Worm (Caenorhabditis elegans): ENCODE measurements around the gene Y45F10C.2.
"Not testable (repeated sequence)": the region's sequence is repeated elsewhere in the genome, so short reads cannot be mapped to it uniquely, and the experiment has no call there.

- TF ChIP-seq ztf-7 (tag; optimal IDR thresholded peaks at IDR 0.05); hif-1 (tag; optimal IDR thresholded peaks at IDR 0.05); egl-27 (tag; optimal IDR thresholded peaks at IDR 0.05); lin-29 (GFP tag; IDR thresholded peaks at IDR 0.05); daf-12 (tag; optimal IDR thresholded peaks at IDR 0.05); snpc-4 (tag; optimal IDR thresholded peaks at IDR 0.05); zip-2 (tag; optimal IDR thresholded peaks at IDR 0.05); fkh-10 (GFP tag; optimal IDR thresholded peaks at IDR 0.05); pha-4 (GFP tag; IDR thresholded peaks at IDR 0.05); pha-4 (tag; optimal IDR thresholded peaks at IDR 0.05); lin-1 (GFP tag; IDR thresholded peaks at IDR 0.05); ama-1 (optimal IDR thresholded peaks at IDR 0.05); vab-7 (GFP tag; IDR thresholded peaks at IDR 0.05): not testable (repeated sequence)
These were observed 4.3 kb downstream of the Y45F10C.2 start for ce11 chrIV:13658142-13658541.
